Worm (Caenorhabditis elegans) whole organism, early embryonic: ENCODE results near the gene F12A10.8.

Experiments
- B0310.2 ChIP-seq: sonication (generic microtip); optimal IDR thresholded peaks from 2 replicates; lab custom pipeline; 2016; ENCODE audit warnings: mild to moderate bottlenecking, missing genetic modification characterization, missing compliant biosample characterization
- F13C5.2 ChIP-seq: sonication (generic microtip); optimal IDR thresholded peaks from 2 replicates; lab custom pipeline; 2017; ENCODE audit warnings: mild to moderate bottlenecking, missing genetic modification characterization, inconsistent platforms, missing compliant biosample characterization
- aly-1 ChIP-seq: sonication (generic microtip); optimal IDR thresholded peaks from 2 replicates; lab custom pipeline; 2016; ENCODE audit warnings: missing genetic modification characterization, missing compliant biosample characterization
- ama-1 ChIP-seq: fragments of 150-350 bp; optimal IDR thresholded peaks from 2 replicates; lab custom pipeline; 2014
- ceh-13 ChIP-seq: fragments of 200-800 bp; sonication (Bioruptor generic); optimal IDR thresholded peaks from 2 replicates; lab custom pipeline; 2018; ENCODE audit warnings: mild to moderate bottlenecking, missing genetic modification characterization, missing compliant biosample characterization
- ceh-36 ChIP-seq: sonication (generic microtip); optimal IDR thresholded peaks from 2 replicates; lab custom pipeline; 2016; ENCODE audit warnings: missing genetic modification characterization, inconsistent platforms, missing compliant biosample characterization
- ets-7 ChIP-seq: sonication (generic microtip); optimal IDR thresholded peaks from 2 replicates; lab custom pipeline; 2016; ENCODE audit warnings: missing genotype, missing genetic modification characterization, missing compliant biosample characterization
- flt-1 ChIP-seq: fragments of 200-800 bp; sonication (Bioruptor generic); IDR thresholded peaks from 2 replicates; pipeline ENCODE4 v1.3.6; 2022; ENCODE audit warnings: missing genetic modification characterization, missing compliant biosample characterization
- hmbx-1 ChIP-seq: sonication (generic microtip); optimal IDR thresholded peaks from 2 replicates; lab custom pipeline; 2016; ENCODE audit warnings: mild to moderate bottlenecking, missing genetic modification characterization, missing compliant biosample characterization
- hmg-4 ChIP-seq: fragments of 200-800 bp; sonication (Bioruptor generic); optimal IDR thresholded peaks from 2 replicates; lab custom pipeline; 2018; ENCODE audit warnings: mild to moderate bottlenecking, missing genetic modification characterization, missing compliant biosample characterization
- hnd-1 ChIP-seq: sonication (generic microtip); optimal IDR thresholded peaks from 2 replicates; lab custom pipeline; 2016; ENCODE audit warnings: missing genetic modification characterization, missing compliant biosample characterization
- pes-1 ChIP-seq: fragments of 200-800 bp; sonication (Bioruptor generic); IDR thresholded peaks from 2 replicates; pipeline ENCODE4 v1.3.6; 2022; ENCODE audit warnings: missing genetic modification reagents, missing genetic modification characterization, missing compliant biosample characterization
- scrt-1 ChIP-seq: fragments of 200-800 bp; sonication (Bioruptor generic); IDR thresholded peaks from 2 replicates; pipeline ENCODE4 v1.3.6; 2022; ENCODE audit warnings: missing genetic modification characterization, missing compliant biosample characterization
- sea-1 ChIP-seq: fragments of 200-800 bp; sonication (Bioruptor generic); conservative IDR thresholded peaks from 2 replicates; pipeline ENCODE4 v1.3.6; 2022; ENCODE audit warnings: missing genetic modification characterization, missing compliant biosample characterization
- tbx-11 ChIP-seq: fragments of 200-800 bp; sonication (Bioruptor generic); IDR thresholded peaks from 2 replicates; pipeline ENCODE4 v1.3.6; 2022; ENCODE audit warnings: missing genetic modification characterization, missing compliant biosample characterization
- tbx-37 ChIP-seq: fragments of 200-800 bp; sonication (Bioruptor generic); conservative IDR thresholded peaks from 2 replicates; pipeline ENCODE4 v1.3.6; 2022; ENCODE audit warnings: missing genetic modification reagents, missing genetic modification characterization, missing compliant biosample characterization
- tra-4 ChIP-seq: sonication (generic microtip); optimal IDR thresholded peaks from 2 replicates; lab custom pipeline; 2017; ENCODE audit warnings: missing genetic modification characterization, missing compliant biosample characterization

F12A10.8 gene

ce11 chrII:5478318-5478717 is 22.5 kb downstream of the F12A10.8 start, which contains the start of gene F56D1.1:
Gene F56D1.1 (plus strand): TSS chrII:5478618.
- TF ChIP-seq hmg-4 (no peak), hmbx-1 (tag; lab: Kevin White, UChicago) (no peak), scrt-1 (no peak), tbx-37 (GFP tag; lab: Robert Waterston, UW) (no peak)

DNA sequence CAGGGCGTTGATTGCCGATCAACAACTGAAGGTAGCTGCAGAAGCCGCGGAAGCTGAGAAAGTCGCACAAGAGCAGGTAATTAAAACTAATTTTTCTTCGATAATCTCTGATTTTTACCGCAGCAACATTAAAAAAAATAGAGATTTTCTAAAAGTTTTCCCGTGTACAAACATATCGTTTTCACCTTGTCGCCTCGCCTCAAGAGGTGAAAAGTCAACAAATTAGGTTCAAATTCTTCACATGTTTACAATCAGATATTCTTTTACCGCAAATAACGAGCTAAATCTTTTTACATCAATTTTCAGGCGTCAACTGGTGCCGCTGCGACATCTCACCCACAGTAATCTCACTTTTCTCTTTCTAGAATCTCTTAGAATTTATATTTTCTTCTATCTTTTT is 25.9 kb downstream of the F12A10.8 start, which contains the start of gene ilcr-2:
TSS of gene ilcr-2 (plus strand) at position 301 of the 400 bp plus-strand sequence.
- TF ChIP-seq ceh-36 (tag; lab: Kevin White, UChicago): no peak
- TF ChIP-seq ets-7: no peak
- TF ChIP-seq ama-1 (lab: Kevin White, UChicago): no peak
- no peak for TF ChIP-seq hnd-1
- no peak for TF ChIP-seq hmg-4
- TF ChIP-seq F13C5.2: no peak
- no peak for TF ChIP-seq flt-1 (GFP tag; lab: Robert Waterston, UW)
- TF ChIP-seq pes-1: no peak
- TF ChIP-seq tbx-37 (GFP tag; lab: Robert Waterston, UW): no peak
- TF ChIP-seq tbx-11 (GFP tag; lab: Robert Waterston, UW): no peak
- no peak for TF ChIP-seq sea-1 (GFP tag; lab: Robert Waterston, UW)

DNA sequence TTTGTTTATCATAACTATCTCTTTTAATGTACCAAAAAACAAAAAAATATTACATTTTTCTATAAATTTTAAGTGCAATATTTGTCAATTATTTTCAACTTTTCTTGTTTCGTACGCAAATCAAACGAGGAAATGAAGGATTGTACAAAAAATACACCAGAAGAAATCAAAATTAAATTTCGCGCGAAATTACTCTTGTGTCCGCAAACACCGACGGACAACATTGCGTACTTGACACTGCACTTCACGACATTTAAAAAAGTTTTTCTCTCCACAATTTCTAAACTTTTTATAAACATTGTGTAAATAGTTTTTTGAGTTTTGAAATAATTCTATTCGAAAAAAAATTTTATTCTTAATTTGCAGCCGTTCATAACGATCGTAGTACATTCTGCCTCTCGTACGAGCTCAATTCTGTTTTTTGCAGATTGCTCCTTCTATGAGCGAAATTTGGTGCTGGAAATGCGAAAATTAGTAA is 26.9 kb downstream of the F12A10.8 start, which contains the start of gene mrps-16:
TSS of gene mrps-16 (plus strand) at position 428 of the 478 bp plus-strand sequence.
- TF ChIP-seq pes-1: 0 out of 2 replicates have a peak, but pooled peaks have one; percentile 25
- TF ChIP-seq F13C5.2: peak; percentile 68
- TF ChIP-seq ceh-13 (GFP tag; lab: Kevin White, UChicago): no peak
- TF ChIP-seq B0310.2 (tag; lab: Kevin White, UChicago): no peak

- TF ChIP-seq aly-1 (tag; lab: Kevin White, UChicago) (no peak), flt-1 (GFP tag; lab: Robert Waterston, UW) (no peak), ets-7 (no peak), tra-4 (tag; lab: Kevin White, UChicago) (no peak), ceh-13 (GFP tag; lab: Kevin White, UChicago) (no peak), hmbx-1 (tag; lab: Kevin White, UChicago) (no peak)
Observed at ce11 chrII:5465729-5466408, 35.0 kb downstream of the F12A10.8 start, which contains the start of gene clr-1. Gene clr-1 (plus strand): TSS chrII:5466358.

- TF ChIP-seq F13C5.2 (peak; percentile 5), scrt-1 (no peak), ceh-36 (tag; lab: Kevin White, UChicago) (no peak), aly-1 (tag; lab: Kevin White, UChicago) (no peak), hmg-4 (peak; percentile 47), tbx-37 (GFP tag; lab: Robert Waterston, UW) (0 out of 2 replicates have a peak, but pooled peaks have one; percentile 10), hnd-1 (no peak), pes-1 (no peak), tbx-11 (GFP tag; lab: Robert Waterston, UW) (no peak), ama-1 (lab: Kevin White, UChicago) (no peak), B0310.2 (tag; lab: Kevin White, UChicago) (no peak)
Observed at ce11 chrII:5463692-5464300, 37.1 kb downstream of the F12A10.8 start.

ce11 chrII:5460911-5461310 is 40.0 kb downstream of the F12A10.8 start:
- TF ChIP-seq tra-4 (tag; lab: Kevin White, UChicago) (no peak), scrt-1 (no peak), hnd-1 (no peak), hmbx-1 (tag; lab: Kevin White, UChicago) (no peak), ama-1 (lab: Kevin White, UChicago) (no peak), ets-7 (no peak), sea-1 (GFP tag; lab: Robert Waterston, UW) (no peak), aly-1 (tag; lab: Kevin White, UChicago) (no peak), tbx-37 (GFP tag; lab: Robert Waterston, UW) (no peak), ceh-36 (tag; lab: Kevin White, UChicago) (no peak), B0310.2 (tag; lab: Kevin White, UChicago) (no peak), tbx-11 (GFP tag; lab: Robert Waterston, UW) (no peak), F13C5.2 (no peak), ceh-13 (GFP tag; lab: Kevin White, UChicago) (no peak), hmg-4 (no peak)

DNA sequence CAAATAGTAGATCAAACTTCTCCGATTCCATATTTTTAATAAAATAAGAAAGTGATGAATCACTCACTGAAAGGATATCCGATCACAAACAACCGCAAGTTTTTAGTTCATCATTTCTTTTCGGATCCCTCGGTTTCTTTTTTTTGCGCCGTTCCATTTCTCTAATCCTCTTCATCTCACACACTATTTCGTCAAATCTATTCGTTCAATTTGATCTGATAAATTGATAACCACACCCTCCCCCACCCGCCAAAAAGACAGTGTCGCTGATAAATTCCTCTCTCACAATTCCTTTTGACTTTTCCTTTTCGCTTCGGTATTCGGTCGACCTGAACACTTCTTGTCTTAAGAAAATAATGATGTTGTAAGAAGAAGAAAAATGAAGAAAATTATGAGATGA is 41.3 kb downstream of the F12A10.8 start:
- no peak for TF ChIP-seq sea-1 (GFP tag; lab: Robert Waterston, UW)
- no peak for TF ChIP-seq ama-1 (lab: Kevin White, UChicago)
- no peak for TF ChIP-seq F13C5.2
- TF ChIP-seq hmg-4: no peak
- no peak for TF ChIP-seq flt-1 (GFP tag; lab: Robert Waterston, UW)
- no peak for TF ChIP-seq hmbx-1 (tag; lab: Kevin White, UChicago)
- no peak for TF ChIP-seq pes-1
- no peak for TF ChIP-seq scrt-1
- no peak for TF ChIP-seq ceh-13 (GFP tag; lab: Kevin White, UChicago)
- no peak for TF ChIP-seq aly-1 (tag; lab: Kevin White, UChicago)
- TF ChIP-seq B0310.2 (tag; lab: Kevin White, UChicago): no peak
- no peak for TF ChIP-seq tbx-11 (GFP tag; lab: Robert Waterston, UW)
- TF ChIP-seq ceh-36 (tag; lab: Kevin White, UChicago): no peak
- no peak for TF ChIP-seq hnd-1
- TF ChIP-seq tbx-37 (GFP tag; lab: Robert Waterston, UW): no peak
- no peak for TF ChIP-seq ets-7
- no peak for TF ChIP-seq tra-4 (tag; lab: Kevin White, UChicago)
